Worm (Caenorhabditis elegans) whole organism, early embryonic: ENCODE measurements around the gene C37E2.3.

ENCODE experiments used
- ama-1 ChIP-seq: fragments of 150-350 bp; optimal IDR thresholded peaks from 2 replicates; lab custom pipeline; 2014
- ceh-36 ChIP-seq: sonication (generic microtip); optimal IDR thresholded peaks from 2 replicates; lab custom pipeline; 2016; ENCODE audit warnings: missing genetic modification characterization, inconsistent platforms, missing compliant biosample characterization
- hnd-1 ChIP-seq: sonication (generic microtip); optimal IDR thresholded peaks from 2 replicates; lab custom pipeline; 2016; ENCODE audit warnings: missing genetic modification characterization, missing compliant biosample characterization

ce11 chrX:14178688-14179087, 1.6 kb upstream of the C37E2.3 start, which contains the start of gene C37E2.10:
- TF ChIP-seq ama-1 (lab: Kevin White, UChicago) (no peak), hnd-1 (no peak), ceh-36 (tag; lab: Kevin White, UChicago) (no peak)
